Fruit fly (Drosophila melanogaster): ENCODE data around the gene CG15546.

DNA sequence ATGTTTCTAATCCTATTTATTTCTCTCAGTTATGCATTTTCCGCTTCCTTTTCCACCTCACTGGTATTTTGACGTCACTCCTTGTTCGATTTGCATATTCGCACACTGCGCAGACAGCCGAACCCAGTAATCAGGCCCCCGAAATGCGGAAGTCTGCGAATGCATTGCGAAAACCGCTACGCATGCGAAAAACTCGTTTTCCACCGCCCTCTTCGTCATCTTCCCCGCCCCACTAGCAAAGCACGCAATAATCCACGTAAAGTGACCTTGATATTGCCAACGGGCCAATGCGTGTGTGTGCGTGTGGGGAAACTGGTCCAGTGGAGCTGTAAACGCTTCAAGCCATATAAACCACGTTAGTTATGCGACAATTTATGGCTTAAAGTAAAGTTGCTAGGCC, 12.0 kb downstream of the CG15546 start:
- TF ChIP-seq EcR (GFP tag; optimal IDR thresholded peaks at IDR 0.05) (no peak), psq (optimal IDR thresholded peaks at IDR 0.05) (no peak), pan (optimal IDR thresholded peaks at IDR 0.05) (no peak), CG8478 (optimal IDR thresholded peaks at IDR 0.05) (no peak), usp (GFP tag; optimal IDR thresholded peaks at IDR 0.05) (no peak), Dll (optimal IDR thresholded peaks at IDR 0.05) (no peak)
